Worm (Caenorhabditis elegans) whole organism, midembryonic: ENCODE measurements around the gene F49H12.7.
"Not testable (repeated sequence)": the region's sequence is repeated elsewhere in the genome, so short reads cannot be mapped to it uniquely, and the experiment has no call there.

ENCODE experiments used
- T22C8.4 ChIP-seq: fragments of 200-800 bp; sonication (Bioruptor generic); IDR thresholded peaks from 2 replicates; pipeline ENCODE4 v1.3.6; 2022; ENCODE audit warnings: missing genetic modification characterization, missing compliant biosample characterization
- cog-1 ChIP-seq: sonication (generic microtip); optimal IDR thresholded peaks from 2 replicates; lab custom pipeline; 2016; ENCODE audit warnings: missing genetic modification characterization, missing compliant biosample characterization
- flt-1 ChIP-seq: fragments of 200-800 bp; sonication (Bioruptor generic); IDR thresholded peaks from 2 replicates; pipeline ENCODE4 v1.3.6; 2022; ENCODE audit warnings: missing genetic modification characterization, missing compliant biosample characterization
- klf-2 ChIP-seq: fragments of 200-800 bp; sonication (Bioruptor generic); conservative IDR thresholded peaks from 2 replicates; pipeline ENCODE4 v1.3.6; 2022; ENCODE audit warnings: missing genetic modification reagents, missing genetic modification characterization, missing compliant biosample characterization
- med-1 ChIP-seq: sonication (generic microtip); optimal IDR thresholded peaks from 2 replicates; lab custom pipeline; 2017; ENCODE audit warnings: missing genetic modification characterization, mild to moderate bottlenecking, missing compliant biosample characterization, antibody characterized with exemption, missing genetic modification reagents; ENCODE audit not compliant: insufficient read depth
- ref-1 ChIP-seq: fragments of 200-800 bp; sonication (Bioruptor generic); conservative IDR thresholded peaks from 2 replicates; pipeline ENCODE4 v1.3.6; 2022; ENCODE audit warnings: missing genetic modification reagents, missing genetic modification characterization, missing compliant biosample characterization
- tab-1 ChIP-seq: fragments of 200-800 bp; sonication (Bioruptor generic); IDR thresholded peaks from 2 replicates; pipeline ENCODE4 v1.3.6; 2022; ENCODE audit warnings: missing genetic modification characterization, missing compliant biosample characterization
- ztf-23 ChIP-seq: fragments of 200-800 bp; sonication (Bioruptor generic); IDR thresholded peaks from 2 replicates; pipeline ENCODE4 v1.3.6; 2022; ENCODE audit warnings: missing genetic modification reagents, missing genetic modification characterization, missing compliant biosample characterization
- ztf-29 ChIP-seq: fragments of 200-800 bp; sonication (Bioruptor generic); IDR thresholded peaks from 2 replicates; pipeline ENCODE4 v1.3.6; 2022; ENCODE audit warnings: missing genetic modification reagents, missing genetic modification characterization, missing compliant biosample characterization

F49H12.7 gene

DNA sequence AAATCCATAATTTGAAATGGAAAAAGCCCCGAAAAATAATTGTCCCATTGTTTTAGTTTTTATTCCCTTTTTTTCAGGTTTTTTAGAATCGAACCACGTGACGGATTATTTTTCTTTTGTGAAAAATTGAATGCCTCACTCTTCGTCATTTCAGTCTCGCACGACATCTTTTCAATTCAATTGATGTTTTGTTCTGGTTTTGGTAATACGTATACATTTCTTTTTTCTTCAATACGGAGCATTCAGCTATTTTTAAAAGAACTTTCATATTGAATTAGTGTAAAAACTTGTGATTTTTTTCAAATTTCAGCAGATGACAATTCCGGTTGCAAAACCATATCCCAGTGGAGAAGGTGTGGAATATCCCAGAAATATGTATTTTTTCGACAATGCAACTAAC is at the start of gene F49H12.7:
F49H12.7 (plus strand) TSS at position 301 of the 400 bp plus-strand sequence.
- TF ChIP-seq cog-1 (tag; lab: Kevin White, UChicago) (no peak), flt-1 (GFP tag; lab: Robert Waterston, UW) (no peak), med-1 (GFP tag; lab: Kevin White, UChicago) (no peak), tab-1 (GFP tag; lab: Robert Waterston, UW) (no peak), T22C8.4 (GFP tag; lab: Robert Waterston, UW) (no peak), ztf-29 (GFP tag; lab: Robert Waterston, UW) (no peak), ref-1 (GFP tag; lab: Robert Waterston, UW) (no peak), klf-2 (GFP tag; lab: Robert Waterston, UW) (no peak), ztf-23 (GFP tag; lab: Robert Waterston, UW) (no peak)

DNA sequence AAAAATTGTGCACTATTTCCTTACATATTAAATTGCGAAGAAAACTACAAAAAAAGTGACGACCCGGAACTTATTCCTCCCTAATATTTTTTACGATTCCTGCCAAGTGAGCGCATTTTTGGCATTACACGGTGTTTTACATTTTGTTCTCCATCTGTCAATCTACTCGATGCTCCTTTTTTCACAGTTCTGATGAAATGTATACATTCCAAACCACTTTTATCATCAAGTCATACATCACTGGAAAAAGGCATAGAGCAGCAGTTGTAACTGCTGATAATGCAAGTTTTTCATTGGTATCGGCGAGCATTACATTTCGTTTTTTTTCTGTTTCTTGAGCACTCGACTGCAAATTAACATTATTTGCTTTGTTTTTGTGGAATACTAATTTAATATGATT is 46.6 kb upstream of the F49H12.7 start:
- TF ChIP-seq cog-1 (tag; lab: Kevin White, UChicago): no peak
- no peak for TF ChIP-seq ref-1 (GFP tag; lab: Robert Waterston, UW)
- TF ChIP-seq med-1 (GFP tag; lab: Kevin White, UChicago): no peak
- TF ChIP-seq ztf-23 (GFP tag; lab: Robert Waterston, UW): no peak
- no peak for TF ChIP-seq tab-1 (GFP tag; lab: Robert Waterston, UW)

ce11 chrX:2018848-2019247 is 46.0 kb upstream of the F49H12.7 start, which contains the start of gene Y102A11A.3:
Gene Y102A11A.3, plus strand, starts transcription at chrX:2019148.
- TF ChIP-seq ref-1 (GFP tag; lab: Robert Waterston, UW) (no peak), T22C8.4 (GFP tag; lab: Robert Waterston, UW) (no peak), cog-1 (tag; lab: Kevin White, UChicago) (no peak), klf-2 (GFP tag; lab: Robert Waterston, UW) (no peak), med-1 (GFP tag; lab: Kevin White, UChicago) (no peak), tab-1 (GFP tag; lab: Robert Waterston, UW) (no peak), ztf-23 (GFP tag; lab: Robert Waterston, UW) (no peak)

DNA sequence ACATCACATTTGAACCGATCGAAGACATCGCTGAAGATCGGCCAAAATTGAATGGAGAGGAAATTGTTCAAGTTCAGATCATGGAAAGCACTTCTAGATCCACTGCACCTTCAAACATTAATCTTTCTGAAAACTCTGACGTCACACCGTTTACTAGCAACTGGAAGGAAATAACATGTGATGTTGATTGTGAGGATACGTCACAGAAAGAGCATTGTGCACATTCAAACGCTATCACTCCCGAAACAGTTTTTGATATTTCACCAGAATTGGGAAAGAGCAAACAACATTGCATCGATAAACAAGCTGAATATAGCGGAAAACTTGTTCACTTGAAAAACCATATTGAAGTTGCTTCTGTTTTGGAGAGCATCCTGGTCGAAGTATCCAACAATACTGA is 43.3 kb upstream of the F49H12.7 start:
- TF ChIP-seq ref-1 (GFP tag; lab: Robert Waterston, UW) (no peak), T22C8.4 (GFP tag; lab: Robert Waterston, UW) (no peak), klf-2 (GFP tag; lab: Robert Waterston, UW) (no peak), cog-1 (tag; lab: Kevin White, UChicago) (no peak), tab-1 (GFP tag; lab: Robert Waterston, UW) (no peak), ztf-29 (GFP tag; lab: Robert Waterston, UW) (no peak), flt-1 (GFP tag; lab: Robert Waterston, UW) (no peak)

DNA sequence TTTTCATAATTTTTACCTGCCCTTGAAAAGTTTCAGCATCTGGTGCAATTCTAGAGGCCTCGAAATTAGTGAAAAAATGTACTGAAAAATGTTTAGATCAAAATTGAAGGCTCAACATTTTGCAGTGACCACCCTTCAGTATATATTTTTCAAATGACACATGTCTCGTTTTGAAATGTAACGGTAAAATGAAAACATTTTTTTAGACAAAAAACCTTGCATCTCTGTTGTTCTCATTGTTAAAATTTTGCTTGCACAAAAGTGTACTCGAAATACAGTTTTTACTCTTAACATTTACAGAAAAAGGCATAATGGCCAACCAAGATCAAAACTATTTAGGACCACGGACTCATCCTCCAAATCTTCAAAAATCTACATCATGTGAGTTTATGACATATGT is 38.5 kb upstream of the F49H12.7 start, which contains the start of gene Y102A11A.2:
Y102A11A.2 (plus strand) TSS at position 301 of the 400 bp plus-strand sequence.
- not testable (repeated sequence) for TF ChIP-seq T22C8.4, tab-1, klf-2 (GFP tag; lab: Robert Waterston, UW)

- no peak for TF ChIP-seq flt-1 (GFP tag; lab: Robert Waterston, UW)
Measured at ce11 chrX:2030871-2031270, 34.0 kb upstream of the F49H12.7 start.

DNA sequence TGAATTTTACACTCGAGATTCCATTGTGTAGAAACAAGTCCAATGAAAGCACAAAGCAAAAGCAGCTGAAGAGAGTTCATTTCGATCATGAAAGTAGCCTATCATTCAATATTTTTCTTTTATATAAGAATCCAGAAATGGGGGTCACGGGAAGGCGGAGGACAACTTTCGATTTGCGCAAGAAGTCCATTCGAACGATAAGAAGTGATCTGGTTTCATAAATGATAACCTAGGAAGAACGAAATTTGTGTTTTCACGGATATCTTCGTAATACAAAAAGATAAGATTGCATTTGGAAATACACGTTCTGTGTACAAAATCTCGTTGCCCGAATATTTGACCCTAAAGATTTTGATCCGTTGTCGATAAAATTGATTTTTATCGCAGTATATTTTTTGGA is 33.4 kb upstream of the F49H12.7 start, which contains the start of gene Y102A11A.5:
Y102A11A.5 (minus strand) TSS at position 175 of the 400 bp plus-strand sequence.
- TF ChIP-seq cog-1 (tag; lab: Kevin White, UChicago): no peak

DNA sequence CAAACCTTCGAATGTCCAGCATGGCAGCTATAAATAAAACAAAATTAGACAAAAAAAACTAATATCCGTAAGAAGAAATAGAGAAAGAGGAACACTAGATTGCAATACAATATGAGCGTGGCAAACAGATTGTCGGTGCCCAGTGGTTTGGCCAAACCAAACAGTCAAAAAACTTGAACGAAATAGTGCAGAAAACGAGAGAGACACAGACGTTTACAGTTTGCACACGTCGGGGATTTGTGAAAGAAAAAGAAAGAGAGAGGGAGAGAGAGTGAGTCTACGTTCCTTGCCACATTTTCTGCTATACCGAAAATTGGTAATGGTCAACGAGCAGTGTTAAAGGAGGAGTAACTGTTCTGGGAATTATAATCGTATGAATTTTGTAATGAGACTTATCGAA is 29.7 kb upstream of the F49H12.7 start, which contains the start of gene ergi-1:
ergi-1 (minus strand) TSS at position 101 of the 400 bp plus-strand sequence.
- TF ChIP-seq tab-1 (GFP tag; lab: Robert Waterston, UW) (no peak), ref-1 (GFP tag; lab: Robert Waterston, UW) (no peak), ztf-29 (GFP tag; lab: Robert Waterston, UW) (no peak), med-1 (GFP tag; lab: Kevin White, UChicago) (no peak), cog-1 (tag; lab: Kevin White, UChicago) (no peak), klf-2 (GFP tag; lab: Robert Waterston, UW) (no peak), ztf-23 (GFP tag; lab: Robert Waterston, UW) (no peak), flt-1 (GFP tag; lab: Robert Waterston, UW) (no peak), T22C8.4 (GFP tag; lab: Robert Waterston, UW) (no peak)

- TF ChIP-seq med-1 (GFP tag; lab: Kevin White, UChicago) (no peak), ref-1 (GFP tag; lab: Robert Waterston, UW) (no peak), tab-1 (GFP tag; lab: Robert Waterston, UW) (no peak), T22C8.4 (GFP tag; lab: Robert Waterston, UW) (no peak)
Measured at ce11 chrX:2039358-2039757, 25.5 kb upstream of the F49H12.7 start, which contains the start of gene smex-2. Gene smex-2, minus strand, starts transcription at chrX:2039458.

DNA sequence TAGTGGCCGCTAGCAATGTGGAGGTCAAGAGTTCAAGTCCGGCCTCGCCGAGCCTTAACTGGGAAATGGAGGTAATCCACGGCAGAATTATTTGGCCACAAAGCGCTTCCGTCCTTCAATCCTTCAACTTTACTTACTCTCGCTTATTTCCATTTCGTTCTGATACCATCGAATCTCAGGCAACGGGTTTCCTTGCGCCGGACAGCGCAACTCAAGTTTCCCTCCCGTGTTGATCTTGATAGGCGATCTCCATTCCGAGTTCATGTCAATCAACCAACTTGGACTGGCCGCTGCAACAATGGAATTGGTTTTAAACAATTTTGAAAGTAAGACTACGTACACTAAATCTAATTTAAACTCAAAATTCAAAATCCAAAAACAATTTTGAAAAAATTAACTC is 24.0 kb upstream of the F49H12.7 start:
- no peak for TF ChIP-seq ztf-23 (GFP tag; lab: Robert Waterston, UW)
- no peak for TF ChIP-seq ztf-29 (GFP tag; lab: Robert Waterston, UW)
- peak; percentile 46; the same call in 1 of the 2 replicates for TF ChIP-seq flt-1 (GFP tag; lab: Robert Waterston, UW)
